Worm (Caenorhabditis elegans): Measurements from ENCODE around the gene T25B2.4.

Gene T25B2.4

DNA sequence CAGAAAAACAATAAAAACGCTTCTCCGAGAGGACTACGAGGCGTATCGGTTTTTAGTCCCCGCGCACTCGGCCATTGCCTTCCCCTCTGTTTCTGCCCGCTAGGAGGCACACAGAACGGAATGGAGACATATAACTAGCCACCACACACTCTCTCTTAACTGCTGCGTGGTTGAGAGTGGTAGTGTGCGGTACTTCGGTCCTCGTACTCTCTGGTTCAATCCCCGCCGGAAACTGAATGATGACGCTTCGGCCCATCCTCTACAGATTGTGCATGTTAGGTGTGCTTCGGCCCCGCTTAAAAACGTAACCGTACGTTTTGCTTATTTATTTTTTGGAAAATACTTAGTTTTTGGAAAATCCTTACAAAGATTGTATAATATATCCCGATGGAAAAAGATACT, 29.6 kb downstream of the T25B2.4 start, which contains the start of gene T13C5.6 (continued):
- TF ChIP-seq lin-39 (tag; optimal IDR thresholded peaks at IDR 0.05) = peak; percentile 72
- peak; percentile 96 for TF ChIP-seq lir-3 (tag; optimal IDR thresholded peaks at IDR 0.05; ENCODE audit: poor library complexity)
- TF ChIP-seq zip-4 (GFP tag; optimal IDR thresholded peaks at IDR 0.05) = peak; percentile 63
- TF ChIP-seq pag-3 (tag; optimal IDR thresholded peaks at IDR 0.05; ENCODE audit: borderline replicate concordance, insufficient read depth) = no peak
- no peak for TF ChIP-seq ama-1 (optimal IDR thresholded peaks at IDR 0.05)
- TF ChIP-seq nhr-19 (GFP tag; conservative IDR thresholded peaks at IDR 0.05) = peak; percentile 88
- no peak for TF ChIP-seq sptf-1 (tag; optimal IDR thresholded peaks at IDR 0.05)
- TF ChIP-seq tlp-1 (tag; optimal IDR thresholded peaks at IDR 0.05) = no peak
- peak; percentile 92 for TF ChIP-seq egl-13 (tag; optimal IDR thresholded peaks at IDR 0.05)
- TF ChIP-seq irx-1 (tag; optimal IDR thresholded peaks at IDR 0.05) = peak; percentile 88
- TF ChIP-seq lin-15B (tag; optimal IDR thresholded peaks at IDR 0.05) = peak; percentile 17
- peak; percentile 64 for TF ChIP-seq ceh-88 (GFP tag; IDR thresholded peaks at IDR 0.05)
- peak; percentile 88 for TF ChIP-seq fkh-8 (tag; optimal IDR thresholded peaks at IDR 0.05)
- peak; percentile 94 for TF ChIP-seq nhr-47 (tag; optimal IDR thresholded peaks at IDR 0.05)
- TF ChIP-seq aly-2 (tag; optimal IDR thresholded peaks at IDR 0.05) = peak; percentile 42
- TF ChIP-seq egl-27 (tag; optimal IDR thresholded peaks at IDR 0.05) = no peak
- peak; percentile 81 for TF ChIP-seq ceh-90 (tag; optimal IDR thresholded peaks at IDR 0.05)
- TF ChIP-seq swsn-7 (tag; optimal IDR thresholded peaks at IDR 0.05) = peak; percentile 88
- no peak for TF ChIP-seq nhr-84 (tag; optimal IDR thresholded peaks at IDR 0.05)
- TF ChIP-seq mef-2 (tag; optimal IDR thresholded peaks at IDR 0.05) = peak; percentile 22
- TF ChIP-seq lin-13 (GFP tag; optimal IDR thresholded peaks at IDR 0.05) = peak; percentile 70
- TF ChIP-seq jun-1 (tag; optimal IDR thresholded peaks at IDR 0.05) = peak; percentile 66
- TF ChIP-seq sox-4 (tag; optimal IDR thresholded peaks at IDR 0.05) = peak; percentile 89
- TF ChIP-seq unc-130 (tag; optimal IDR thresholded peaks at IDR 0.05) = peak; percentile 71
- TF ChIP-seq tbx-2 (tag; optimal IDR thresholded peaks at IDR 0.05) = peak; percentile 91
- TF ChIP-seq aha-1 (tag; optimal IDR thresholded peaks at IDR 0.05) = peak; percentile 4
- peak; percentile 89 for TF ChIP-seq hpl-2 (GFP tag; optimal IDR thresholded peaks at IDR 0.05)
- no peak for TF ChIP-seq hlh-17 (GFP tag; optimal IDR thresholded peaks at IDR 0.05; ENCODE audit: borderline replicate concordance)
- TF ChIP-seq nhr-12 (tag; optimal IDR thresholded peaks at IDR 0.05) = no peak
- TF ChIP-seq pqm-1 (tag; optimal IDR thresholded peaks at IDR 0.05) = no peak
- peak in 3 of 6 experiments; percentile 10 to 61 (median 60) for TF ChIP-seq elt-3 (tag; optimal IDR thresholded peaks at IDR 0.05)
- TF ChIP-seq vab-15 (tag; optimal IDR thresholded peaks at IDR 0.05) = peak; percentile 66
- TF ChIP-seq lsy-2 (tag; optimal IDR thresholded peaks at IDR 0.05) = peak; percentile 79 to 88
- TF ChIP-seq isw-1 (GFP tag; IDR thresholded peaks at IDR 0.05) = peak; percentile 70
- TF ChIP-seq C04F5.9 (tag; optimal IDR thresholded peaks at IDR 0.05) = peak; percentile 63
- TF ChIP-seq ceh-82 (tag; optimal IDR thresholded peaks at IDR 0.05) = peak; percentile 52 to 85 (median 81)
- TF ChIP-seq unc-86 (tag; optimal IDR thresholded peaks at IDR 0.05) = peak; percentile 83
- peak; percentile 64 to 66 for TF ChIP-seq efl-1 (optimal IDR thresholded peaks at IDR 0.05)
- TF ChIP-seq efl-1 (GFP tag; optimal IDR thresholded peaks at IDR 0.05 in 1 of 2) = peak; percentile 52 to 96
- TF ChIP-seq xbp-1 (tag; optimal IDR thresholded peaks at IDR 0.05) = peak; percentile 97
- peak; percentile 91 for TF ChIP-seq fkh-10 (GFP tag; optimal IDR thresholded peaks at IDR 0.05)
- peak; percentile 93 for TF ChIP-seq nhr-85 (tag)
- no peak for TF ChIP-seq nhr-237 (tag; optimal IDR thresholded peaks at IDR 0.05)
- TF ChIP-seq fos-1 (tag; optimal IDR thresholded peaks at IDR 0.05) = peak; percentile 67
- TF ChIP-seq ceh-8 (GFP tag; optimal IDR thresholded peaks at IDR 0.05) = peak; percentile 78
- TF ChIP-seq dsc-1 (tag; optimal IDR thresholded peaks at IDR 0.05) = peak; percentile 92
- TF ChIP-seq hlh-4 (tag; optimal IDR thresholded peaks at IDR 0.05) = no peak
- TF ChIP-seq unc-98 (GFP tag; IDR thresholded peaks at IDR 0.05) = 0 out of 2 replicates have a peak, but pooled peaks have one; percentile 20
- no peak for TF ChIP-seq unc-62 (GFP tag; optimal IDR thresholded peaks at IDR 0.05)
- peak; percentile 90 for TF ChIP-seq mep-1 (tag; optimal IDR thresholded peaks at IDR 0.05)
- no peak for TF ChIP-seq F16B12.6 (tag; optimal IDR thresholded peaks at IDR 0.05)
- peak; percentile 81 for TF ChIP-seq ztf-4 (tag; optimal IDR thresholded peaks at IDR 0.05)
- TF ChIP-seq lin-14 (GFP tag; optimal IDR thresholded peaks at IDR 0.05) = peak; percentile 92
- peak; percentile 4 for TF ChIP-seq Y116A8C.19 (tag; optimal IDR thresholded peaks at IDR 0.05; ENCODE audit: borderline replicate concordance)

All from whole organism, L1 larva.